Worm (Caenorhabditis elegans): ENCODE results near the gene cutl-22.

- no peak for TF ChIP-seq pha-2 (tag; optimal IDR thresholded peaks at IDR 0.05)
- TF ChIP-seq zip-5 (tag; optimal IDR thresholded peaks at IDR 0.05), result no peak
- no peak for TF ChIP-seq ama-1 (optimal IDR thresholded peaks at IDR 0.05)
- TF ChIP-seq dve-1 (tag; optimal IDR thresholded peaks at IDR 0.05), result no peak
Observed at ce11 chrV:1153925-1154324, 12.4 kb downstream of the cutl-22 start.
